Worm (Caenorhabditis elegans) whole organism, L1 larva: ENCODE measurements around the gene K08D10.10.

Source experiments
- efl-3 ChIP-seq: fragments of 200-800 bp; sonication (Bioruptor generic); optimal IDR thresholded peaks from 2 replicates; lab custom pipeline; 2018; ENCODE audit warnings: mild to moderate bottlenecking, missing genetic modification characterization, missing compliant biosample characterization
- mab-9 ChIP-seq: fragments of 200-800 bp; sonication (Bioruptor generic); IDR thresholded peaks from 2 replicates; pipeline ENCODE4 v1.3.6; 2022; ENCODE audit warnings: missing genetic modification reagents, missing genetic modification characterization, missing compliant biosample characterization
- ztf-11 ChIP-seq, 2 experiments: sonication (generic microtip); optimal IDR thresholded peaks; 2 replicates each; lab custom pipeline; 2016 to 2017; ENCODE audit warnings: missing genetic modification characterization in 2 of 2, missing biosample characterization in 1 of 2, missing compliant biosample characterization in 1 of 2

DNA sequence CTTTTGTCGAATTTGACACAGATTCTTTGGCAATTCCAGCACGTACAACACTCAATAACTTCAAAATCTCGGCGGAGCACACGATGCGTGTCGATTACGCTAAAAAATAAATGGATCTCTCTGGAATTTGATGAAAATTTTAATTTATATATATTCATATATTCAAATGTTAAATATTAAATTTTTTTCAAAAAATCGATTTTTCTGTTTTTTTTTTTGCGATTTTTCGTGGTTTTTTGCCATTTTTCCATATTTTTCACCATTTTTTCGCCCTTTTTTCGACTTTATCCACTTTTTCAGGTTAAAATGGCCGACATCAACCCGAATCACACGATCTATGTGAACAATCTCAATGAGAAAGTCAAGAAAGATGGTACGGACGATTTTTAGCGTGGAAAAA is 21.8 kb downstream of the K08D10.10 start, which contains the start of gene rnp-3:
- TF ChIP-seq mab-9 (GFP tag; lab: Robert Waterston, UW): no peak
- no peak for TF ChIP-seq ztf-11 (tag; optimal IDR thresholded peaks at IDR 0.05; lab: Kevin White, UChicago)
- no peak for TF ChIP-seq efl-3 (GFP tag; lab: Kevin White, UChicago)
